Fruit fly (Drosophila melanogaster): Measurements from ENCODE around the gene SelG.

The SelG gene

DNA sequence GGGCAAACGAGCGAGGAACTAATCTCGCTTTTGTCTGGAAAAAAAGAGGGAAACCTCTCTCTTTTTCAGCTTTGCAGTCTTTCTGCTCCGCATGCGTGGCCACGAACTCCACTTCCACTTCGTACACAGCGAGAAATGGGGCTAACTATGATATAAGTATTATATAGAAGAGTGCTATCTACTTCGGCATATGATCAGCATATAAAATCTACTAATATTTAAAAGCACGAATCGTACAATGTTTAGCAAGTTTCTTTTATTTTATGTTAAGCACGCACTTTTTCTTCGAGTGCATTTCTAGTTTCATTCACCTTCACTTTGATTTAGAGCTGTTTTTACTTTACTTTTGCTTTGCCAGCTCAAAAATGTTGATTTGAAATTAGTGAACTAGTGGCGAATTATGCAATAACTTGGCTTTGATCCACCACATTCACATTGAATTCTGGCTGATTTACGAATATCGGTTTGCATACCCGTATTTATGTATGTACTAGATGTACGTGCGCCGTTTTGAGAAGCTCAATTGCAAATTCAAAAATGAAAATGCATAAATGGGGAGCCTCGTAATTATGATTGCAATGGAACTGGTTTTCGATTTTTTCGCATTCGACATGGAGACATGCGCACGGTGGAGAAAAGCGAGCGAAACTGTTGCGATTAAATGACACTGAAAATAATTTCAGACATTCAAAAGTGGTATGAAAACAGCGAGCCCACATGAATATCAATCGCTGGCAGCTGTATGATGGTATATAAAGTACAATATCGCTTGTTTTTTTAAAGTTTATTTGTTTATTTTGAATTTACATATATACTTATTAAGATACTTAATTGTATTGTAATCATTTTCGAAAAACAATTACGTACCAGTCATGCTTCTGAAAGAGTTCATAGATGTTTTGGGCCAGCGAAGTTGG is 29.3 kb upstream of the SelG start:
- no peak for TF ChIP-seq usp (GFP tag; optimal IDR thresholded peaks at IDR 0.05)
- TF ChIP-seq Dll (optimal IDR thresholded peaks at IDR 0.05) = no peak
- TF ChIP-seq EcR (GFP tag; optimal IDR thresholded peaks at IDR 0.05) = no peak
- TF ChIP-seq pan (optimal IDR thresholded peaks at IDR 0.05) = no peak
- TF ChIP-seq CG8478 (optimal IDR thresholded peaks at IDR 0.05) = no peak
- TF ChIP-seq psq (optimal IDR thresholded peaks at IDR 0.05) = no peak

DNA sequence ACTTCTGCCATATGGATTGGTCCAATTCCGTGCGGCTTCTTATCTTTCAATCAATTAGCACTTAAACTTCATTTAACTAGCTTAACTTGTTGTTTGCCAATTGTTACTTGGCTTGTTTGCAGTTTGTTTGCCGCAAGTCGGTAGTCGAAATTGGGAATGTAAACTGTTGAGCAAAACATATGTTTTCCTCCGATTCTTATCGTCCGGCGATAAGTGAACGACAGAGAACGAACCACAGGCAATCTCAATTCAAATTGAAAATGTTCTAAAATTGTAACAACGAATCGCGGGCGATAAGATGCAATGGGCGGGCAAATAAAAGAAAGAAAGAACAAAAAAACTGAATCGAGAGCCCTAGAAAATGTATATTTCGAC is 28.7 kb upstream of the SelG start:
- no peak for TF ChIP-seq psq (optimal IDR thresholded peaks at IDR 0.05)
- TF ChIP-seq Dll (optimal IDR thresholded peaks at IDR 0.05) = no peak
- no peak for TF ChIP-seq pan (optimal IDR thresholded peaks at IDR 0.05)
- no peak for TF ChIP-seq CG8478 (optimal IDR thresholded peaks at IDR 0.05)
- TF ChIP-seq usp (GFP tag; optimal IDR thresholded peaks at IDR 0.05) = no peak
- no peak for TF ChIP-seq EcR (GFP tag; optimal IDR thresholded peaks at IDR 0.05)

DNA sequence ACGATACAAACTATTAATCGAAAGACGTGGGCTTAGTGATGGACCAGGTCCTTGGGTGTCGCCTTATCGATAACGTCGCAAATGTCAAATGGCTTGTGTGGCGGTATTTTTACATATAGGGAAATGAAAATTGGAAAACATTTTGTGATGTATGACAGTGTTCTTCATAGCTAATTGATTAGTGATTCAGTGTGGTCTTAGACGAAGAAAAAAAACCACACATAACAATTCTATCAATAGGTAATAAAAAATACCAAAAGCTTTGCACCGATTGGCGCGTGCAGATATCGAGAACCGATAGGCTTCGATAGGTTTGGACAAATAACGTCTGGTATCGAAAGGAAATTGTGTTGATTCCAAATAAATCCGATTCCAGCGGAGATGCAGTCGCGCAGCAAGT is 18.2 kb upstream of the SelG start, which contains the start of the genes Nrd1 and CG1847:
Gene Nrd1 (minus strand): TSS at position 28 of the 400 bp plus-strand sequence.
Gene CG1847 (plus strand): TSS at position 305 of the 400 bp plus-strand sequence.
- TF ChIP-seq CG8478 (optimal IDR thresholded peaks at IDR 0.05) (no peak), psq (optimal IDR thresholded peaks at IDR 0.05) (no peak), usp (GFP tag; optimal IDR thresholded peaks at IDR 0.05) (no peak), Dll (optimal IDR thresholded peaks at IDR 0.05) (no peak), pan (optimal IDR thresholded peaks at IDR 0.05) (no peak), EcR (GFP tag; optimal IDR thresholded peaks at IDR 0.05) (no peak)

DNA sequence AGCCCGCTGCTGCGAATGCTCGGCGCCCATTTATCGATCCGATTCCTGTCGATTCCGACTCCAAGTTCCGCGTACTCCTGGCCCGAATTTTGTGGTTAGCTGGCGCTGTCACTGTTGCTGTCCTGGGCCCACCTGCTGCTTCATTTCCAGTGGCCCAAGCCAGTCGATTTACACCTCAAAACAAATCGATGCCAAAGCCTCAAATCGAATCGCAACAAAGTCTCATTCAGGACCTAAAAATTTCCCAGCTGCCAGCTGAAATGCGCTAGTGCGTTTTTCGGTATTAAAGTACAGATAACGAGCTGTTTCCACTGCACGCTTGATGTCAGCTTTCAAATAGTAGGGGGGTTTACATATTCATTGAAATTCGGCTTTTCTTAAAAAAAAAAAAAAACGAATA is 14.6 kb upstream of the SelG start, which contains the start of gene BORCS5:
Gene BORCS5 (minus strand): TSS at position 263 of the 400 bp plus-strand sequence.
- TF ChIP-seq usp (GFP tag; optimal IDR thresholded peaks at IDR 0.05) = no peak
- no peak for TF ChIP-seq psq (optimal IDR thresholded peaks at IDR 0.05)
- TF ChIP-seq CG8478 (optimal IDR thresholded peaks at IDR 0.05) = no peak
- TF ChIP-seq EcR (GFP tag; optimal IDR thresholded peaks at IDR 0.05) = no peak
- no peak for TF ChIP-seq Dll (optimal IDR thresholded peaks at IDR 0.05)
- no peak for TF ChIP-seq pan (optimal IDR thresholded peaks at IDR 0.05)

DNA sequence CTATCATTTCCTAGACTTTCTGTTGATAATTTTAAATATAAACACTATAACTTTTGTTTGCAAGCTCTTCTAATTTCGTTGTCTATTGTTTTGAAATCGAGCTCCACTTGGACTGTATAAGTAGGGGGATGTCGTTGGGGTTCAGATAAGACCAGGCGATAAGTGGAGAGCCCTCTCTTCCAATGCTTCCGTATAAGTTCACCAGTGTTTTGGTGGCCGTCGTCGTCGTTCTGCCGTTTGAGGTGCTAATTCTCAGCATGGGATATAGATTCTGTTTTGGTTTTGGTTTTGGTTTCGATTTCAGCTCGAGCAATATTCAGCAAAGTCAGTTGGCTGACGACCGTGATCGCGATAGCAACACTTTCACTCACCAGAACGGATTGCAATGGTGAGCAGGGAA is 14.0 kb upstream of the SelG start, which contains the start of gene CG15739:
Gene CG15739 (plus strand): TSS at position 204 of the 400 bp plus-strand sequence.
- no peak for TF ChIP-seq CG8478 (optimal IDR thresholded peaks at IDR 0.05)
- TF ChIP-seq EcR (GFP tag; optimal IDR thresholded peaks at IDR 0.05) = no peak
- TF ChIP-seq Dll (optimal IDR thresholded peaks at IDR 0.05) = no peak
- no peak for TF ChIP-seq usp (GFP tag; optimal IDR thresholded peaks at IDR 0.05)
- no peak for TF ChIP-seq pan (optimal IDR thresholded peaks at IDR 0.05)
- no peak for TF ChIP-seq psq (optimal IDR thresholded peaks at IDR 0.05)

DNA sequence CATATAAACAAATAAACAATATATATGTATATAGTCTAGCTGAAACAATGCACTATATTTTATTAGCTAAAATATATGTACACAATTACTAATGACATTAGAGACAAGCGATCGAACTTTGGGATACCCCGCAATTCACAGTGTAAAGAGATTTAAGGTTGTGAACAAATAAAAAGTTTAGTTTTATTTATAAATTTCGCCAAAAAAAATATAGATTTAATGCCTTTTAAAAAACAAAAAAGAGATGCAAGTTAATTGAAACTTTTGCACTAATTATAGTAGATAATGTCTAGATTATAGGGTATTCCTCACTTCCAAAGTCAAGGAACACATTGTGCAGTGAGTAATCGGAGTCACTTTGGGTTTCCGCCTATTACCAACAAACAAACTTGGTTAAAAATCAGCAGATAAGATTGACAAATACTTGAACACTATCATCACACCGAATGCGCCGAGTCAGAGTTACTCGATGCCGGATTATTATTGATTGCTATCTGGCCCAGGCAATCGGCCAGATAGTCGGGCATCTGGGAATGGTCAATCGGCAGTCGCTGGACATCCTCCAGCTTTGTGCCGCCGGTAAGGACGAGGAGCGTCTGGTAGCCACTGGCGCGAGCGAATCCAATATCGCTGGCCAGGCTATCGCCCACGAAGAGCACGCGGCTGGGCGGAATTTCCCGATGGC is 11.8 kb upstream of the SelG start:
- TF ChIP-seq EcR (GFP tag; optimal IDR thresholded peaks at IDR 0.05) (no peak), usp (GFP tag; optimal IDR thresholded peaks at IDR 0.05) (no peak), Dll (optimal IDR thresholded peaks at IDR 0.05) (no peak), psq (optimal IDR thresholded peaks at IDR 0.05) (no peak), CG8478 (optimal IDR thresholded peaks at IDR 0.05) (no peak), pan (optimal IDR thresholded peaks at IDR 0.05) (no peak)

DNA sequence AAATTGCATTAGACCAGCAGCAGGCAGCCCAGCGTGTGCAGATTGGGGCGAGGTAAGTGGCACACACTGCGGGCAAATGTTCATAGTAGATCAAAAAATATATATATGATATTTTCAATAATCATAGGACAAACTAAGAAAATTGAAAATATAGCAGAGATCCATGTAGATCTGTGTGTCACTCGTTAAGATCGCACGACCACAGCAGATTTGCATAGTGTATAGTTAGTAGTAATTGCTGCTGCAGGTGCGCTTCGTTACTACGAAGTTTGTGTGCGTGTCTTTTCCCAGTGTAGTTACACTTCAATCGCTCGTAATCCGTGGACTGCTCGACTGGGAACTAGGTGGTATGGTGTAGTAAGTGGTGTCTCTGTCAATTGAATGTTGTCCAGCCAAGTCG is 9.9 kb upstream of the SelG start, which contains the start of gene CG10352:
Gene CG10352 (minus strand): TSS at position 4 of the 400 bp plus-strand sequence.
- no peak for TF ChIP-seq CG8478 (optimal IDR thresholded peaks at IDR 0.05)
- TF ChIP-seq usp (GFP tag; optimal IDR thresholded peaks at IDR 0.05) = no peak
- no peak for TF ChIP-seq EcR (GFP tag; optimal IDR thresholded peaks at IDR 0.05)
- no peak for TF ChIP-seq pan (optimal IDR thresholded peaks at IDR 0.05)
- TF ChIP-seq psq (optimal IDR thresholded peaks at IDR 0.05) = no peak
- TF ChIP-seq Dll (optimal IDR thresholded peaks at IDR 0.05) = no peak

DNA sequence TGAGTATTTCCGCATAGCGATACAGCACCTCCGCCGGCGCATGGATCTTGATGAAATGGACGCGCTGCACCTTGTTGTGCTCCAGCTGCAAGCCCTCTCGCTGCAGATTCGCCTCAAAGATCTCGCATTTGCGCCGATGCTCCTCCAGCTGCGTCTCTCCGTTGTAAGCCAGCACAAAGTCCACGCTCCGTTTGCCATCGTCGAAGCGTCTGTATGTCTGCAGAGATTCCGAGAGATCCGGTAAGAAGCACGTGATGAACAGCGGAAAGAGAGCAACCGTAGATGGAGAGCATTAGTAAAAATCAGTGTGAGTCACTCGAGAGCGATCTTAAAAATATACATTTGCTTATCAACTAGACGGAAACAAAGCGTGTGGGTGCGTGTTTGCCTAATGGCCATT is 5.4 kb upstream of the SelG start:
- TF ChIP-seq psq (optimal IDR thresholded peaks at IDR 0.05) (no peak), Dll (optimal IDR thresholded peaks at IDR 0.05) (no peak), EcR (GFP tag; optimal IDR thresholded peaks at IDR 0.05) (no peak), usp (GFP tag; optimal IDR thresholded peaks at IDR 0.05) (no peak), pan (optimal IDR thresholded peaks at IDR 0.05) (no peak), CG8478 (optimal IDR thresholded peaks at IDR 0.05) (no peak)

DNA sequence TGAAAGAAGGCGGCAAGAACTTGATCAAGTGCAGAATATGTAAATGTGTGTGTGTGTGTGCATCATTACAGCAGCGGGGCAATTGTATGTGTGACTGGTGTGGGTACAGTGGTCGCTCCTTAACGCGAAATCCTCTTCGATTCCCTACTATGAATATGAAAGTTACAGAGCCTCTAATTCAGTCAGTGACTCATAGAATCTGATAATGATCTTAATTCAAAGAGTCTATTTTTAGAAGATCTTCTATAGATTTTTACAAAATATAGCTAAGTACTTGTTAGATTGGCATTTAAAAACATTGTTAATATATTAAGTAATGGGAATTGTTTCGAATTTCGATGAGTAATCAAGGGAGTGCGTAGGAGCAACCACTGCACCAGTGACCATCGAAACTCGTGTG is 4.6 kb upstream of the SelG start:
- TF ChIP-seq CG8478 (optimal IDR thresholded peaks at IDR 0.05) (no peak), usp (GFP tag; optimal IDR thresholded peaks at IDR 0.05) (no peak), EcR (GFP tag; optimal IDR thresholded peaks at IDR 0.05) (no peak), pan (optimal IDR thresholded peaks at IDR 0.05) (no peak), Dll (optimal IDR thresholded peaks at IDR 0.05) (no peak), psq (optimal IDR thresholded peaks at IDR 0.05) (no peak)

DNA sequence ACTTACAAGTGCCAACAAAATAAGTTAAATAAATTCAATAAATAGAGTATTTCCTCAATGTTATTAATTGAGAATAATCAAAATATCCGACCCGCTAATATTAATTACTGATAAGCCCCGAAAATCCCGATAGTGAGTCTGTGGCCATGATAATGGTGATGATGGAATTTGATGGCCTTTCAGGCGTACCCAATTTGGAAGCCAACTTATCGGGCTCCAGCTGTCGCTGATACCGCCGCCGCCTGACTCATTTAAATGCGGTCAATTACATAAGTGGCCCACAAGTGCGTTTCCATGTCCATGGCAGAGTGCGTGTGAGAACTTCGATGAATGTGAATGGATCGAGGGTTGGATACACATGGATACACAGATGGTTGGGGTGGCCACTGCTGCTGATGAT is 3.0 kb upstream of the SelG start:
- TF ChIP-seq psq (optimal IDR thresholded peaks at IDR 0.05) = no peak
- no peak for TF ChIP-seq EcR (GFP tag; optimal IDR thresholded peaks at IDR 0.05)
- no peak for TF ChIP-seq Dll (optimal IDR thresholded peaks at IDR 0.05)
- TF ChIP-seq pan (optimal IDR thresholded peaks at IDR 0.05) = no peak
- TF ChIP-seq CG8478 (optimal IDR thresholded peaks at IDR 0.05) = no peak
- no peak for TF ChIP-seq usp (GFP tag; optimal IDR thresholded peaks at IDR 0.05)

DNA sequence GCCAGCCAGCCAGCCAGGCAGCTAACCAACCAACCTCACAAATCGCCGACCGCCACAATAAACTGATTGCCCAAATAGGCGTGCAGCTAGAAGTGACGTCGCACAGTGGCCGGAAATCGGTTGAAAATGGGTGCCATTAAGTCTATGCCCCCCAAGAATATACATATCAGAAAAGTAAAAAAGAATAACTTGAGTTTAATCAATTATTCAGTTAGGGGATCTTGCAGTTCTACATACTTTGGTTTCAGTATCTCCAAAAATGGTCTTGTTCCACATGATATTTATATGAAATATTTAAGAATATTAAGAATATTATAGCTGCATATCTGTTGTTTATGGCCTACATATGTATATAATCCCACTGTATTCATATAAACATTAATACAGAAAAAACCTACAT is 1.7 kb upstream of the SelG start:
- no peak for TF ChIP-seq psq (optimal IDR thresholded peaks at IDR 0.05)
- no peak for TF ChIP-seq Dll (optimal IDR thresholded peaks at IDR 0.05)
- no peak for TF ChIP-seq pan (optimal IDR thresholded peaks at IDR 0.05)
- no peak for TF ChIP-seq CG8478 (optimal IDR thresholded peaks at IDR 0.05)
- no peak for TF ChIP-seq usp (GFP tag; optimal IDR thresholded peaks at IDR 0.05)
- TF ChIP-seq EcR (GFP tag; optimal IDR thresholded peaks at IDR 0.05) = no peak

Measured in whole organism.